Worm (Caenorhabditis elegans) whole organism, midembryonic: ENCODE measurements around the gene srw-84.

ENCODE experiments used
- T22C8.4 ChIP-seq: fragments of 200-800 bp; sonication (Bioruptor generic); IDR thresholded peaks from 2 replicates; pipeline ENCODE4 v1.3.6; 2022; ENCODE audit warnings: missing genetic modification characterization, missing compliant biosample characterization
- cog-1 ChIP-seq: sonication (generic microtip); optimal IDR thresholded peaks from 2 replicates; lab custom pipeline; 2016; ENCODE audit warnings: missing genetic modification characterization, missing compliant biosample characterization
- flt-1 ChIP-seq: fragments of 200-800 bp; sonication (Bioruptor generic); IDR thresholded peaks from 2 replicates; pipeline ENCODE4 v1.3.6; 2022; ENCODE audit warnings: missing genetic modification characterization, missing compliant biosample characterization
- klf-2 ChIP-seq: fragments of 200-800 bp; sonication (Bioruptor generic); conservative IDR thresholded peaks from 2 replicates; pipeline ENCODE4 v1.3.6; 2022; ENCODE audit warnings: missing genetic modification reagents, missing genetic modification characterization, missing compliant biosample characterization
- med-1 ChIP-seq: sonication (generic microtip); optimal IDR thresholded peaks from 2 replicates; lab custom pipeline; 2017; ENCODE audit warnings: missing genetic modification characterization, mild to moderate bottlenecking, missing compliant biosample characterization, antibody characterized with exemption, missing genetic modification reagents; ENCODE audit not compliant: insufficient read depth
- ref-1 ChIP-seq: fragments of 200-800 bp; sonication (Bioruptor generic); conservative IDR thresholded peaks from 2 replicates; pipeline ENCODE4 v1.3.6; 2022; ENCODE audit warnings: missing genetic modification reagents, missing genetic modification characterization, missing compliant biosample characterization
- tab-1 ChIP-seq: fragments of 200-800 bp; sonication (Bioruptor generic); IDR thresholded peaks from 2 replicates; pipeline ENCODE4 v1.3.6; 2022; ENCODE audit warnings: missing genetic modification characterization, missing compliant biosample characterization
- ztf-23 ChIP-seq: fragments of 200-800 bp; sonication (Bioruptor generic); IDR thresholded peaks from 2 replicates; pipeline ENCODE4 v1.3.6; 2022; ENCODE audit warnings: missing genetic modification reagents, missing genetic modification characterization, missing compliant biosample characterization
- ztf-29 ChIP-seq: fragments of 200-800 bp; sonication (Bioruptor generic); IDR thresholded peaks from 2 replicates; pipeline ENCODE4 v1.3.6; 2022; ENCODE audit warnings: missing genetic modification reagents, missing genetic modification characterization, missing compliant biosample characterization

Gene srw-84

DNA sequence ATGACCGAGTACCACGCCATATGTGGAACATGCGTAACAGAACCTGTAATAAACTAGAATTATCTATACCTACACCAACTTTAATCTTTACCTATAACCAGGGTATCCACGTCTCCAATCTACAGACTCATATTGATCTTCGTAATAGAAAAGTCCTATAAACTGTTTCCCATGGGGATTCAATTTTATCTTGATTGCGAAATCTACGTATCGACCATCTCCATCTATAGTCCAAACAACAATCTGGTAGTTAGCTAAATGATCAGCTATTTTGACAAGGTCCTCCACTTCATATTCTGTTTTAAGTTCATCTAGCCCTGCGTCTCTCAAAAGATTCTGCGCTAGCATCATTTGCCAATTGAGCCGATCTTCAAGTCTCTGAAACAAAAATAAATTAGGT lies 48.5 kb downstream of the srw-84 start:
- no peak for TF ChIP-seq T22C8.4 (GFP tag; lab: Robert Waterston, UW)
- TF ChIP-seq klf-2: no peak

DNA sequence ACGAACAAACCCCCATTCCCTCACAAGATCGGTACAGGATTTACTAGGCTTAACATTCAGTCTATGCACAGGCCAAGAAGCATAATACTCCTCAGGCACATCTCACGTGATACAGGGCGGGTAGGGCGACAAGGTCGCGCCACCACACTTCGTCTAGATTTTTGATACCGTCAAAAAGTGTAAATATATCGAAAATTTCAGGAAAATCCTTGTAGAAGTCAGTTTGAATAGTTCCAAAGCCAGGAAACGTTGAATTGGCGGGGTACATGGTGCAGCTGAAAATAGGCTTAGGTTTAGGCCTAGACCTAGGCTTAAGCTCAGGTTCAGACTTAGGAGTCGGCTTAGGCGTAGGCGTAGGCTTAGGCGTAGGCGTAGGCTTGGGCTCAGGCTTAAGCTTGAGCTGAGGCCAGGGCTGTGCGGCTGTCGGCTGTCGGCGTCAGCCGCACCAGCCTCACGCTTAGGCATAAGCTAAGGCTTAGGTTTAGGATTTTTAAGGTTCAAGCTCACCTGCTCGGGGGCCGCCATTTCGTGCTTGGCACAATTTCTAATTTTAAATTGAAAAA lies 49.4 kb downstream of the srw-84 start:
- no peak for TF ChIP-seq cog-1 (tag; lab: Kevin White, UChicago)
- TF ChIP-seq T22C8.4 (GFP tag; lab: Robert Waterston, UW): no peak
- TF ChIP-seq med-1 (GFP tag; lab: Kevin White, UChicago): no peak
- no peak for TF ChIP-seq klf-2
- no peak for TF ChIP-seq ztf-23
- TF ChIP-seq flt-1 (GFP tag; lab: Robert Waterston, UW): no peak; the same call in 1 of the 2 replicates
- peak; percentile 53; the same call in 1 of the 2 replicates for TF ChIP-seq ztf-29 (GFP tag; lab: Robert Waterston, UW)
- TF ChIP-seq ref-1: no peak
- peak; percentile 70; the same call in 1 of the 2 replicates for TF ChIP-seq tab-1 (GFP tag; lab: Robert Waterston, UW)

ce11 chrV:19431036-19431435 lies 50.0 kb downstream of the srw-84 start, which contains the start of gene srw-85:
srw-85 (minus strand) TSS chrV:19431136.
- TF ChIP-seq tab-1 (GFP tag; lab: Robert Waterston, UW): no peak
- TF ChIP-seq ztf-29 (GFP tag; lab: Robert Waterston, UW): no peak
- no peak for TF ChIP-seq med-1 (GFP tag; lab: Kevin White, UChicago)
- TF ChIP-seq klf-2: no peak
- TF ChIP-seq T22C8.4 (GFP tag; lab: Robert Waterston, UW): no peak
- no peak for TF ChIP-seq ref-1

DNA sequence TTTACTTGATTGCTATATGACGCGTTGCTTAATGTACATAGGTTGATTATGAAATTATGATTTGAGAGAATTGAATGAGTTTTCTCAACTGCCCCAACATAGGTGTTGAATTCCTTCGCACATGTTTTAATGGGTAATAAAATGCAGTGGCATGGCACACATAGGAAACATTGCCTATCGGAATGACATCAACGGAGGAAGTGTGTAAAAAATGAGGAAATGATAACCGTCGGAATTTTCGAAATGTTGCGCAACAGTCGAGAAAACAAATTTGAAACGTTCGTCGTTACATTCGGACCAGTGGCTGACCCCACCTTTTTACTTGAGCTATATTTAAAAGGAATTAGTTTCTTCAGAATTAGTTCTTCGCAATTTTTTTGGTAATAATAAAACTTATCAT lies 51.0 kb downstream of the srw-84 start:
- TF ChIP-seq cog-1 (tag; lab: Kevin White, UChicago) (no peak), T22C8.4 (GFP tag; lab: Robert Waterston, UW) (no peak), klf-2 (no peak), ref-1 (no peak)

DNA sequence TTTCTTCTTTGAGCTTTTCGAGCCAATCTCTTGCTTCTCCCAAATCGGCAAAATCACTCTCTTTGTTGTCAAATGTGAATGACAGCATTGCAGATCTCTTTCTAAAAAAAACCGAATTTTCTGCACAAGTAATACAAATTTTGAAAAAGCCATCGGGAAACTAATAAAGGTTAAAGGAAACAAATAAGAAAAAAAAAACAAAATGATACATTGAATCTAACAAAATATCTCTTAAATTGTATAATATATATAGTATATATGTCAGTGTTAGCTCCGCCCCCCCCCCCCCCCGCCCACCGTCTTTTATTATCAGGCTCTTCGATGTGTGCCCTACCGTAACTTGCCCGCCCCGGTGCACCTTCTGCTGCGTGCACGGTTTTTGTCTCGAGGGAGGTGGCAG lies 51.9 kb downstream of the srw-84 start, which contains the start of gene C25F9.11:
TSS of gene C25F9.11 (minus strand) at position 101 of the 400 bp plus-strand sequence.
- TF ChIP-seq klf-2 (no peak), T22C8.4 (GFP tag; lab: Robert Waterston, UW) (no peak), ztf-23 (no peak), cog-1 (tag; lab: Kevin White, UChicago) (no peak), med-1 (GFP tag; lab: Kevin White, UChicago) (no peak), ztf-29 (GFP tag; lab: Robert Waterston, UW) (no peak), tab-1 (GFP tag; lab: Robert Waterston, UW) (no peak), ref-1 (no peak), flt-1 (GFP tag; lab: Robert Waterston, UW) (no peak)

DNA sequence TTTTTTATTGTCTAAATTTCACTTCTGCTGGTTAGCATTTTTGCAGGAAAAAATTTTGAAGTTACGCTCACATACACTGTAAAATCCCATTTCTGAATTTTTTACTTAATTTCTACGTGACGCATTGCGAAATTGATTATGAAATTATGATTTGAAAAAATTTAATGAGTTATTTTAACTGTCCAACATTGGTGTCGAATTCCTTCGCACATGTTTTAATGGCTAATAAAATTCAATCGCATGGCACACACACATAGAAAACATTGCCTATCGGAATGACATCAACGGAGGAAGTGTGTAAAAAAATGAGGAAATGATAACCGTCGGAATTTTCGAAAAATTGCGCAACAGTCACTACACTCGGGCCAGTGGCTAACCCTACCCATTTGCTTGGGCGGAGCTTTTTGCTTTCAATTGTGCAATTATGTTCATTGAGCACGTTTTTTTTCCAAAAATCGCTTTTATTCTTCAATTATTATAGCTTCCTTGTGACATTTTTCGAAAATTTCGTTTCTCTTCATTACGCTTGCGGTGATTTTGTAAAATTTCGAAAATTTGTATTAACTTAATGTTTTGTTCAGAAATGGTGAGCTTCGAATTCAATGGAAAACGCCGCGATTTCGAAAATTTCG lies 52.9 kb downstream of the srw-84 start, which contains the start of gene C25F9.16:
TSS of gene C25F9.16 (plus strand) at position 582 of the 632 bp plus-strand sequence.
- TF ChIP-seq ref-1 (no peak), T22C8.4 (GFP tag; lab: Robert Waterston, UW) (no peak), cog-1 (tag; lab: Kevin White, UChicago) (no peak), flt-1 (GFP tag; lab: Robert Waterston, UW) (no peak), med-1 (GFP tag; lab: Kevin White, UChicago) (no peak), tab-1 (GFP tag; lab: Robert Waterston, UW) (no peak), klf-2 (no peak), ztf-23 (no peak), ztf-29 (GFP tag; lab: Robert Waterston, UW) (no peak)
